Fruit fly (Drosophila melanogaster) whole organism, embryonic: ENCODE results near the gene CG9616.

Experiments
- Blimp-1 ChIP-seq: fragments of 200-800 bp; sonication (Bioruptor generic); optimal IDR thresholded peaks from 3 replicates; lab custom pipeline; 2018; ENCODE audit warnings: missing biosample characterization, missing genetic modification characterization, mild to moderate bottlenecking, moderate library complexity, missing genetic modification reagents
- CG15269 ChIP-seq: fragments of 200-800 bp; sonication (Bioruptor generic); optimal IDR thresholded peaks from 2 replicates; lab custom pipeline; 2018; ENCODE audit warnings: missing biosample characterization, mild to moderate bottlenecking, missing genetic modification characterization, moderate library complexity
- CG1603 ChIP-seq: fragments of 200-800 bp; sonication (Bioruptor generic); optimal IDR thresholded peaks from 2 replicates; lab custom pipeline; 2019; ENCODE audit warnings: missing biosample characterization, mild to moderate bottlenecking, missing genetic modification characterization, moderate library complexity
- CG1832 ChIP-seq: fragments of 200-800 bp; sonication (Bioruptor generic); optimal IDR thresholded peaks from 2 replicates; lab custom pipeline; 2017; ENCODE audit warnings: missing biosample characterization, mild to moderate bottlenecking, missing genetic modification characterization, inconsistent platforms
- CG2120 ChIP-seq: fragments of 200-800 bp; sonication (Bioruptor generic); optimal IDR thresholded peaks from 3 replicates; lab custom pipeline; 2016; ENCODE audit warnings: missing biosample characterization, missing genetic modification characterization
- CG2199 ChIP-seq: fragments of 200-800 bp; sonication (Bioruptor generic); IDR thresholded peaks from 3 replicates; pipeline ENCODE4 v1.3.6; 2022; ENCODE audit warnings: missing biosample characterization, missing genetic modification characterization
- CG2202 ChIP-seq: fragments of 200-800 bp; sonication (Bioruptor generic); optimal IDR thresholded peaks from 2 replicates; lab custom pipeline; 2018; ENCODE audit warnings: missing biosample characterization, mild to moderate bottlenecking, missing genetic modification characterization
- CG30403 ChIP-seq: fragments of 200-800 bp; sonication (Bioruptor generic); optimal IDR thresholded peaks from 3 replicates; lab custom pipeline; 2016; ENCODE audit warnings: missing biosample characterization, missing genetic modification characterization
- CG3065 ChIP-seq: fragments of 200-800 bp; sonication (Bioruptor generic); optimal IDR thresholded peaks from 2 replicates; lab custom pipeline; 2016; ENCODE audit warnings: missing biosample characterization, missing genetic modification characterization
- CG3726 ChIP-seq: fragments of 200-800 bp; sonication (Bioruptor generic); IDR thresholded peaks from 3 replicates; pipeline ENCODE4, ENCODE4 v1.3.6; 2022; ENCODE audit warnings: missing biosample characterization, missing genetic modification characterization
- CG42726 ChIP-seq: fragments of 200-800 bp; sonication (Bioruptor generic); IDR thresholded peaks from 2 replicates; pipeline ENCODE4 v1.3.6; 2022; ENCODE audit warnings: missing biosample characterization, missing genetic modification characterization; ENCODE audit not compliant: partially characterized antibody
- CG4404 ChIP-seq: fragments of 200-800 bp; sonication (Bioruptor generic); IDR thresholded peaks from 2 replicates; pipeline ENCODE4 v1.3.6; 2022; ENCODE audit warnings: missing biosample characterization, missing genetic modification characterization
- CG5953 ChIP-seq: fragments of 200-800 bp; sonication (Bioruptor generic); IDR thresholded peaks from 2 replicates; pipeline ENCODE4 v1.3.6; 2022; ENCODE audit warnings: missing biosample characterization, missing genetic modification characterization
- CG6175 ChIP-seq: fragments of 200-800 bp; sonication (Bioruptor generic); IDR thresholded peaks from 3 replicates; pipeline ENCODE4 v1.3.6; 2022; ENCODE audit warnings: missing biosample characterization, missing genetic modification characterization
- CG7839 ChIP-seq: fragments of 200-800 bp; sonication (Bioruptor generic); optimal IDR thresholded peaks from 3 replicates; lab custom pipeline; 2018; ENCODE audit warnings: missing biosample characterization, mild to moderate bottlenecking, missing genetic modification characterization, moderate library complexity
- CG7928 ChIP-seq: fragments of 200-800 bp; sonication (Bioruptor generic); optimal IDR thresholded peaks from 2 replicates; lab custom pipeline; 2017; ENCODE audit warnings: missing biosample characterization, mild to moderate bottlenecking, missing genetic modification characterization
- CG8290 ChIP-seq, 3 experiments: fragments of 200-800 bp; sonication (Bioruptor generic); optimal IDR thresholded peaks; 2 replicates each; lab custom pipeline; 2016 to 2019; ENCODE audit warnings: missing biosample characterization in 3 of 3, missing genetic modification characterization in 3 of 3, mild to moderate bottlenecking in 2 of 3, moderate library complexity in 1 of 3
- CG8765 ChIP-seq: fragments of 200-800 bp; sonication (Bioruptor generic); IDR thresholded peaks from 2 replicates; pipeline ENCODE4 v1.3.6; 2022; ENCODE audit warnings: missing biosample characterization, missing genetic modification characterization
- CG9797 ChIP-seq: fragments of 200-800 bp; sonication (Bioruptor generic); optimal IDR thresholded peaks from 3 replicates; lab custom pipeline; 2018; ENCODE audit warnings: missing biosample characterization, mild to moderate bottlenecking, missing genetic modification characterization
- Camta ChIP-seq: fragments of 200-800 bp; sonication (Bioruptor generic); optimal IDR thresholded peaks from 2 replicates; lab custom pipeline; 2016; ENCODE audit warnings: missing biosample characterization, missing genetic modification characterization
- CoRest ChIP-seq: fragments of 200-800 bp; sonication (Bioruptor generic); optimal IDR thresholded peaks from 3 replicates; lab custom pipeline; 2018; ENCODE audit warnings: missing biosample characterization, mild to moderate bottlenecking, missing genetic modification characterization, moderate library complexity
- Dll ChIP-seq: fragments of 200-800 bp; sonication (Bioruptor generic); IDR thresholded peaks from 4 replicates; pipeline ENCODE4 v1.3.6; 2022; ENCODE audit warnings: missing biosample characterization, missing genetic modification characterization; ENCODE audit not compliant: partially characterized antibody
- Eip74EF ChIP-seq, 2 experiments: fragments of 200-800 bp in 1 of 2; fragments of >200 bp in 1 of 2; sonication (Bioruptor generic) in 1 of 2; optimal IDR thresholded peaks; 2 replicates each; lab custom pipeline; 2017 to 2019; ENCODE audit warnings: missing biosample characterization in 2 of 2, missing genetic modification characterization in 2 of 2, mild to moderate bottlenecking in 1 of 2, moderate library complexity in 1 of 2
- Fer3 ChIP-seq: fragments of 200-800 bp; sonication (Bioruptor generic); optimal IDR thresholded peaks from 2 replicates; lab custom pipeline; 2018; ENCODE audit warnings: missing biosample characterization, mild to moderate bottlenecking, missing genetic modification characterization, moderate library complexity
- HmgD ChIP-seq: fragments of 200-800 bp; sonication (Bioruptor generic); optimal IDR thresholded peaks from 3 replicates; lab custom pipeline; 2016; ENCODE audit warnings: missing biosample characterization, missing genetic modification characterization
- HmgZ ChIP-seq: fragments of 200-800 bp; sonication (Bioruptor generic); optimal IDR thresholded peaks from 2 replicates; lab custom pipeline; 2018; ENCODE audit warnings: missing biosample characterization, mild to moderate bottlenecking, missing genetic modification characterization
- Hmr ChIP-seq: fragments of 200-800 bp; sonication (Bioruptor generic); optimal IDR thresholded peaks from 3 replicates; lab custom pipeline; 2017; ENCODE audit warnings: mild to moderate bottlenecking, missing biosample characterization, missing genetic modification reagents, missing genetic modification characterization
- Hr3 ChIP-seq: fragments of 200-800 bp; sonication (Bioruptor generic); optimal IDR thresholded peaks from 3 replicates; lab custom pipeline; 2016; ENCODE audit warnings: missing biosample characterization, missing genetic modification characterization
- Hsf ChIP-seq: fragments of 200-800 bp; sonication (Bioruptor generic); optimal IDR thresholded peaks from 3 replicates; lab custom pipeline; 2016; ENCODE audit warnings: missing biosample characterization, missing genetic modification characterization
- PHDP ChIP-seq: fragments of 200-800 bp; sonication (Bioruptor generic); optimal IDR thresholded peaks from 3 replicates; lab custom pipeline; 2018; ENCODE audit warnings: missing biosample characterization, mild to moderate bottlenecking, missing genetic modification characterization, moderate library complexity
- Sry-δ ChIP-seq: fragments of 200-800 bp; sonication (Bioruptor generic); optimal IDR thresholded peaks from 2 replicates; lab custom pipeline; 2016; ENCODE audit warnings: missing biosample characterization, missing genetic modification characterization
- Tbp ChIP-seq: fragments of >200 bp; optimal IDR thresholded peaks from 2 replicates; lab custom pipeline; 2018; ENCODE audit warnings: missing biosample characterization, missing genetic modification characterization
- Usf ChIP-seq: fragments of 200-800 bp; sonication (Bioruptor generic); optimal IDR thresholded peaks from 2 replicates; lab custom pipeline; 2017; ENCODE audit warnings: missing genotype, missing biosample characterization, missing genetic modification characterization
- ab ChIP-seq: fragments of 200-800 bp; sonication (Bioruptor generic); optimal IDR thresholded peaks from 2 replicates; lab custom pipeline; 2016; ENCODE audit warnings: missing biosample characterization, missing genetic modification characterization
- ara ChIP-seq: fragments of 200-800 bp; sonication (Bioruptor generic); IDR thresholded peaks from 2 replicates; pipeline ENCODE4 v1.3.6; 2022; ENCODE audit warnings: missing biosample characterization, missing genetic modification characterization
- bigmax ChIP-seq: fragments of 200-800 bp; sonication (Bioruptor generic); optimal IDR thresholded peaks from 2 replicates; lab custom pipeline; 2018; ENCODE audit warnings: missing biosample characterization, mild to moderate bottlenecking, missing genetic modification characterization
- bsh ChIP-seq, 2 experiments: fragments of 200-800 bp; sonication (Bioruptor generic); optimal IDR thresholded peaks; 2 replicates each; lab custom pipeline; 2017 to 2018; ENCODE audit warnings: mild to moderate bottlenecking in 2 of 2, missing biosample characterization in 2 of 2, missing genetic modification characterization in 2 of 2, moderate library complexity in 1 of 2
- cad ChIP-seq: fragments of >200 bp; optimal IDR thresholded peaks from 2 replicates; lab custom pipeline; 2017; ENCODE audit warnings: missing biosample characterization, missing genetic modification characterization
- corto ChIP-seq: fragments of 200-800 bp; sonication (Bioruptor generic); optimal IDR thresholded peaks from 2 replicates; lab custom pipeline; 2016; ENCODE audit warnings: missing biosample characterization, mild to moderate bottlenecking, missing genetic modification characterization, moderate library complexity
- crc ChIP-seq: fragments of 200-800 bp; sonication (Bioruptor generic); optimal IDR thresholded peaks from 2 replicates; lab custom pipeline; 2016; ENCODE audit warnings: missing biosample characterization, missing genetic modification characterization
- disco-r ChIP-seq: fragments of 200-800 bp; sonication (Bioruptor generic); optimal IDR thresholded peaks from 2 replicates; lab custom pipeline; 2016; ENCODE audit warnings: missing biosample characterization, missing genetic modification characterization
- dmrt99B ChIP-seq: fragments of 200-800 bp; sonication (Bioruptor generic); optimal IDR thresholded peaks from 2 replicates; lab custom pipeline; 2018; ENCODE audit warnings: missing biosample characterization, mild to moderate bottlenecking, missing genetic modification characterization, moderate library complexity
- eyg ChIP-seq: fragments of 200-800 bp; sonication (Bioruptor generic); optimal IDR thresholded peaks from 3 replicates; lab custom pipeline; 2016; ENCODE audit warnings: missing biosample characterization, missing genetic modification characterization
- gfzf ChIP-seq: fragments of 200-800 bp; sonication (Bioruptor generic); optimal IDR thresholded peaks from 2 replicates; lab custom pipeline; 2016; ENCODE audit warnings: missing biosample characterization, mild to moderate bottlenecking, missing genetic modification characterization, moderate library complexity
- jigr1 ChIP-seq: fragments of 200-800 bp; sonication (Bioruptor generic); IDR thresholded peaks from 3 replicates; pipeline ENCODE4 v1.3.6; 2022; ENCODE audit warnings: missing biosample characterization, missing genetic modification characterization
- sim ChIP-seq: fragments of 200-800 bp; sonication (Bioruptor generic); IDR thresholded peaks from 2 replicates; pipeline ENCODE4 v1.3.6; 2022; ENCODE audit warnings: missing biosample characterization, missing genetic modification characterization
- tap ChIP-seq: fragments of 200-800 bp; optimal IDR thresholded peaks from 3 replicates; lab custom pipeline; 2019; ENCODE audit warnings: missing biosample characterization, mild to moderate bottlenecking, missing genetic modification characterization, moderate library complexity
- toy ChIP-seq: fragments of 200-800 bp; sonication (Bioruptor generic); IDR thresholded peaks from 2 replicates; pipeline ENCODE4 v1.3.6; 2022; ENCODE audit warnings: missing biosample characterization, missing genetic modification characterization
- wor ChIP-seq: fragments of 200-800 bp; sonication (Bioruptor generic); IDR thresholded peaks from 2 replicates; pipeline ENCODE4 v1.3.6; 2022; ENCODE audit warnings: missing biosample characterization, missing genetic modification characterization
- zfh1 ChIP-seq: fragments of 200-800 bp; sonication (Bioruptor generic); IDR thresholded peaks from 3 replicates; pipeline ENCODE4 v1.3.6; 2022; ENCODE audit warnings: missing biosample characterization, missing genetic modification characterization

The CG9616 gene

DNA sequence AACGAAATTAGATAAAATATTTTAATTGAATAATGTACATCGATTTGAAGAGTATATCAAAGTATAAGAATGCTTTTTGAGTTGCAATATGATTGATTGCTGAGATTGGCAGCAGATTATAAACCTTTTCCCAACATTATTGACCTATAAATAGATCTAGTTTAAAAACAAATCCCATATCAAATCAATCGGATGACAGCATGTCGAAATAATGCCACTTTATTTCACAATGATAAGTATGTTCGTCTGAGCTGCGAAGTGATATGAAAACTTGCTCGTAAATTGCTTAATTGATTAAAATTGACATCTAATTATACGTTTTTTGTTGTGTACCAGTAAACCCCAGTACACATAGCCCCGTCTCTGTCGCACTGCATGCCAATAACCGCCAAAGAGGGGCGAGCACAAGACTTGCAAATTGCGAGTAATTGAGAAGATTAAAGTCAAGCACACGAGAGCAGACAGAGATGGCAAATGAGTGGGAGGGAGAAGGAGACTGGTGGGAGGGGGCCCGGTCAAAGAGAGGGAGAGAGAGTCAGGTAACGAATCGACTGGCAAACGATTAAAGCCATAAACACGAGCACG is 37.9 kb upstream of the CG9616 start (continued):
- TF ChIP-seq CG42726 (GFP tag; lab: Robert Waterston, UW), result no peak
- TF ChIP-seq jigr1 (GFP tag; lab: Robert Waterston, UW), result no peak
- peak; percentile 40 for TF ChIP-seq dmrt99B (tag; lab: Kevin White, UChicago)
- TF ChIP-seq HmgZ (tag; lab: Kevin White, UChicago), result peak; percentile 4
- peak in 1 of 2 experiments; percentile 18 for TF ChIP-seq Eip74EF (GFP tag; optimal IDR thresholded peaks at IDR 0.05; lab: Kevin White, UChicago)
- TF ChIP-seq Hsf (GFP tag; lab: Kevin White, UChicago), result peak; percentile 72
- TF ChIP-seq CG30403, result peak; percentile 50
- peak; percentile 61 for TF ChIP-seq Hmr (GFP tag; lab: Kevin White, UChicago)
- no peak for TF ChIP-seq CG3726 (GFP tag; lab: Robert Waterston, UW)
- no peak for TF ChIP-seq CG9797 (GFP tag; lab: Kevin White, UChicago)
- TF ChIP-seq tap, result no peak
- TF ChIP-seq Sry-δ (GFP tag; lab: Kevin White, UChicago), result peak; percentile 9
- peak; percentile 47 for TF ChIP-seq CG15269
- no peak for TF ChIP-seq ab
- TF ChIP-seq gfzf (GFP tag; lab: Kevin White, UChicago), result no peak
- TF ChIP-seq corto (GFP tag; lab: Kevin White, UChicago), result no peak
- peak; percentile 8 for TF ChIP-seq Camta
- TF ChIP-seq ara, result no peak
- peak; percentile 79 for TF ChIP-seq CG2120
- no peak for TF ChIP-seq eyg
- no peak for TF ChIP-seq bigmax (GFP tag; lab: Kevin White, UChicago)
- TF ChIP-seq wor (GFP tag; lab: Robert Waterston, UW), result no peak
- no peak for TF ChIP-seq CG3065 (GFP tag; lab: Kevin White, UChicago)
- peak; percentile 10 for TF ChIP-seq Fer3 (tag; lab: Kevin White, UChicago)
- no peak for TF ChIP-seq CG2199 (GFP tag; lab: Robert Waterston, UW)
- TF ChIP-seq CG4404, result no peak
- no peak for TF ChIP-seq Dll (GFP tag; lab: Robert Waterston, UW)
- TF ChIP-seq cad, result peak; percentile 30
- TF ChIP-seq CG7928 (GFP tag; lab: Kevin White, UChicago), result no peak
- TF ChIP-seq Tbp (GFP tag; lab: Kevin White, UChicago), result no peak
- TF ChIP-seq CG2202 (tag; lab: Kevin White, UChicago), result no peak
- no peak for TF ChIP-seq Usf (GFP tag; lab: Kevin White, UChicago)
- TF ChIP-seq CG1603, result peak; percentile 32
- TF ChIP-seq HmgD, result no peak
- TF ChIP-seq CG6175 (GFP tag; lab: Robert Waterston, UW), result no peak
- peak; percentile 18 for TF ChIP-seq Hr3 (GFP tag; lab: Kevin White, UChicago)
- peak; percentile 63 for TF ChIP-seq CoRest (tag; lab: Kevin White, UChicago)
- TF ChIP-seq disco-r (GFP tag; lab: Kevin White, UChicago), result no peak
- TF ChIP-seq CG8765 (GFP tag; lab: Robert Waterston, UW), result no peak
- peak; percentile 46 for TF ChIP-seq PHDP (tag; lab: Kevin White, UChicago)
- no peak for TF ChIP-seq Blimp-1 (GFP tag; lab: Kevin White, UChicago)
- no peak for TF ChIP-seq toy (GFP tag; lab: Robert Waterston, UW)
- no peak for TF ChIP-seq CG8290 (GFP tag; optimal IDR thresholded peaks at IDR 0.05; lab: Kevin White, UChicago)
- TF ChIP-seq CG8290 (tag; optimal IDR thresholded peaks at IDR 0.05; lab: Kevin White, UChicago), result peak in 1 of 2 experiments; percentile 71
- no peak for TF ChIP-seq zfh1 (GFP tag; lab: Robert Waterston, UW)
- no peak for TF ChIP-seq sim
- TF ChIP-seq crc (GFP tag; lab: Kevin White, UChicago), result peak; percentile 49
- peak; percentile 83 for TF ChIP-seq CG1832 (GFP tag; lab: Kevin White, UChicago)
- no peak for TF ChIP-seq CG5953
- no peak for TF ChIP-seq bsh (GFP tag; optimal IDR thresholded peaks at IDR 0.05; lab: Kevin White, UChicago)
- peak; percentile 45 for TF ChIP-seq CG7839 (tag; lab: Kevin White, UChicago)
